Worm (Caenorhabditis elegans): ENCODE measurements around the gene gldi-1.

DNA sequence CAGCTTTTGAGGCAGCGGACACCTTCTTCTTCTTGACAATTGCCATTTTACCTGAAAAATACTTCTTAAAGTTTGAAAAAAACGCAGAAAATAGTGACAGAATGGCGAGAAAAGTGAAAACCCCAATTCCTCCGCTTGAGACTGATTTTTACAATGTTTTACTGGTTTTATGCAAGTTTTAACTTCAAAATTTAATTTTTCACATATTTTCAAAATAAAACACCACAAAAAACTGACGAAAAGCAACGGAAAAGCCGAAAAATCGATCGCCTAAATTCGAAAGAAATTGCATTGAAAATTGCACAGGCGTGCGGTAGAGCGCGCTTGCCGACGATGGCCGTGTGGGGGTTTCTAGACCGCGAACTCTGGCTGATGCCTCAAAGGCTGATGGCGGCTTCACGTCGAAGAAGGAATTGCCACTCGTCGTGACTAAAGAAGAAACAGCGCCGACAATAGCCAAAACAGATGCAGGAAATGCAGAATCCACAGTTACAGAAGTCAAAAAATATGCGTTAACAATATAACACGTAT lies 8.2 kb downstream of the gldi-1 start, which contains the start of gene nsun-1:
- TF ChIP-seq T20F7.1 (GFP tag; optimal IDR thresholded peaks at IDR 0.05): no peak
- TF ChIP-seq R02D3.7 (tag; optimal IDR thresholded peaks at IDR 0.05): no peak
- no peak for TF ChIP-seq unc-39 (tag; optimal IDR thresholded peaks at IDR 0.05)
- no peak for TF ChIP-seq jun-1 (tag; optimal IDR thresholded peaks at IDR 0.05)
- no peak for TF ChIP-seq daf-16 (GFP tag; optimal IDR thresholded peaks at IDR 0.05)
- TF ChIP-seq daf-16 (tag; optimal IDR thresholded peaks at IDR 0.05): no peak
